Fruit fly (Drosophila melanogaster) whole organism, embryonic: ENCODE data around the gene CheB38b.
A peak's percentile ranks its signal among the peaks of the same experiment; 100 is the strongest.

Experiments used
- CG10267 ChIP-seq: fragments of 200-800 bp; sonication (Bioruptor generic); optimal IDR thresholded peaks from 2 replicates; lab custom pipeline; 2018; ENCODE audit warnings: missing biosample characterization, mild to moderate bottlenecking, missing genetic modification characterization, moderate library complexity
- CG10959 ChIP-seq: fragments of 200-800 bp; sonication (Bioruptor generic); IDR thresholded peaks from 2 replicates; pipeline ENCODE4 v1.3.6; 2022; ENCODE audit warnings: missing biosample characterization, missing genetic modification characterization
- CG12104 ChIP-seq: fragments of 200-800 bp; sonication (Bioruptor generic); optimal IDR thresholded peaks from 3 replicates; lab custom pipeline; 2016; ENCODE audit warnings: missing biosample characterization, missing genetic modification characterization
- CG13424 ChIP-seq: fragments of 200-800 bp; sonication (Bioruptor generic); optimal IDR thresholded peaks from 2 replicates; lab custom pipeline; 2019; ENCODE audit warnings: missing biosample characterization, mild to moderate bottlenecking, missing genetic modification characterization, moderate library complexity
- CG13894 ChIP-seq: fragments of 200-800 bp; sonication (Bioruptor generic); optimal IDR thresholded peaks from 3 replicates; lab custom pipeline; 2018; ENCODE audit warnings: missing biosample characterization, mild to moderate bottlenecking, missing genetic modification characterization, moderate library complexity
- CG14710 ChIP-seq: fragments of 200-800 bp; sonication (Bioruptor generic); optimal IDR thresholded peaks from 3 replicates; lab custom pipeline; 2019; ENCODE audit warnings: missing biosample characterization, mild to moderate bottlenecking, missing genetic modification characterization, moderate library complexity
- CG15269 ChIP-seq: fragments of 200-800 bp; sonication (Bioruptor generic); optimal IDR thresholded peaks from 2 replicates; lab custom pipeline; 2018; ENCODE audit warnings: missing biosample characterization, mild to moderate bottlenecking, missing genetic modification characterization, moderate library complexity
- CG15479 ChIP-seq: fragments of 200-800 bp; sonication (Bioruptor generic); optimal IDR thresholded peaks from 3 replicates; lab custom pipeline; 2019; ENCODE audit warnings: missing biosample characterization, mild to moderate bottlenecking, missing genetic modification characterization, moderate library complexity
- CG3407 ChIP-seq: fragments of 200-800 bp; sonication (Bioruptor generic); optimal IDR thresholded peaks from 2 replicates; lab custom pipeline; 2018; ENCODE audit warnings: missing biosample characterization, mild to moderate bottlenecking, missing genetic modification characterization
- CG3726 ChIP-seq: fragments of 200-800 bp; sonication (Bioruptor generic); IDR thresholded peaks from 3 replicates; pipeline ENCODE4, ENCODE4 v1.3.6; 2022; ENCODE audit warnings: missing biosample characterization, missing genetic modification characterization
- CG4404 ChIP-seq: fragments of 200-800 bp; sonication (Bioruptor generic); IDR thresholded peaks from 2 replicates; pipeline ENCODE4 v1.3.6; 2022; ENCODE audit warnings: missing biosample characterization, missing genetic modification characterization
- CG6654 ChIP-seq: fragments of 200-800 bp; sonication (Bioruptor generic); optimal IDR thresholded peaks from 2 replicates; lab custom pipeline; 2017; ENCODE audit warnings: missing biosample characterization, mild to moderate bottlenecking, missing genetic modification characterization
- CG6689 ChIP-seq: fragments of 200-800 bp; sonication (Bioruptor generic); IDR thresholded peaks from 2 replicates; pipeline ENCODE4 v1.3.6; 2022; ENCODE audit warnings: missing biosample characterization, missing genetic modification characterization
- CG7745 ChIP-seq: fragments of 200-800 bp; sonication (Bioruptor generic); optimal IDR thresholded peaks from 2 replicates; lab custom pipeline; 2018; ENCODE audit warnings: missing biosample characterization, mild to moderate bottlenecking, missing genetic modification characterization, moderate library complexity
- CG7839 ChIP-seq: fragments of 200-800 bp; sonication (Bioruptor generic); optimal IDR thresholded peaks from 3 replicates; lab custom pipeline; 2018; ENCODE audit warnings: missing biosample characterization, mild to moderate bottlenecking, missing genetic modification characterization, moderate library complexity
- CG8089 ChIP-seq: fragments of 200-800 bp; sonication (Bioruptor generic); optimal IDR thresholded peaks from 3 replicates; lab custom pipeline; 2016; ENCODE audit warnings: missing biosample characterization, missing genetic modification characterization
- H15 ChIP-seq: fragments of 200-800 bp; sonication (Bioruptor generic); IDR thresholded peaks from 3 replicates; pipeline ENCODE4 v1.3.6; 2022; ENCODE audit warnings: missing biosample characterization, missing genetic modification characterization
- HHEX ChIP-seq: fragments of 200-800 bp; sonication (Bioruptor generic); optimal IDR thresholded peaks from 3 replicates; lab custom pipeline; 2017; ENCODE audit warnings: missing biosample characterization, mild to moderate bottlenecking, missing genetic modification characterization, missing genetic modification reagents
- Hey ChIP-seq: fragments of 200-800 bp; sonication (Bioruptor generic); optimal IDR thresholded peaks from 3 replicates; lab custom pipeline; 2018; ENCODE audit warnings: missing biosample characterization, mild to moderate bottlenecking, missing genetic modification characterization
- Hr51 ChIP-seq, 2 experiments: fragments of 200-800 bp; sonication (Bioruptor generic); optimal IDR thresholded peaks; 2 replicates in 1 of 2; 3 replicates in 1 of 2; lab custom pipeline; 2016 to 2018; ENCODE audit warnings: missing biosample characterization in 2 of 2, missing genetic modification characterization in 2 of 2, mild to moderate bottlenecking in 1 of 2, moderate library complexity in 1 of 2
- Lhr ChIP-seq: fragments of 200-800 bp; sonication (Bioruptor generic); optimal IDR thresholded peaks from 3 replicates; lab custom pipeline; 2017; ENCODE audit warnings: mild to moderate bottlenecking, missing biosample characterization, missing genetic modification reagents, missing genetic modification characterization
- Mad ChIP-seq: fragments of 200-800 bp; sonication (Bioruptor generic); optimal IDR thresholded peaks from 2 replicates; lab custom pipeline; 2016; ENCODE audit warnings: missing biosample characterization, missing genetic modification characterization
- Oaz ChIP-seq: fragments of 200-800 bp; sonication (Bioruptor generic); IDR thresholded peaks from 2 replicates; pipeline ENCODE4 v1.3.6; 2022; ENCODE audit warnings: missing biosample characterization, missing genetic modification characterization
- Optix ChIP-seq: fragments of 200-800 bp; sonication (Bioruptor generic); IDR thresholded peaks from 3 replicates; pipeline ENCODE4 v1.3.6; 2022; ENCODE audit warnings: missing biosample characterization, missing genetic modification characterization
- Sin3A ChIP-seq: fragments of >200 bp; optimal IDR thresholded peaks from 2 replicates; lab custom pipeline; 2018
- abd-A ChIP-seq: fragments of 200-800 bp; sonication (Bioruptor generic); optimal IDR thresholded peaks from 3 replicates; lab custom pipeline; 2019; ENCODE audit warnings: missing biosample characterization, mild to moderate bottlenecking, missing genetic modification characterization, moderate library complexity
- aop ChIP-seq: fragments of 200-800 bp; sonication (Bioruptor generic); IDR thresholded peaks from 2 replicates; pipeline ENCODE4 v1.3.6; 2022; ENCODE audit warnings: missing biosample characterization, missing genetic modification characterization
- ase ChIP-seq: fragments of 200-800 bp; sonication (Bioruptor generic); IDR thresholded peaks from 3 replicates; pipeline ENCODE4 v1.3.6; 2022; ENCODE audit warnings: missing biosample characterization, missing genetic modification characterization
- bab2 ChIP-seq: fragments of 200-800 bp; sonication (Bioruptor generic); optimal IDR thresholded peaks from 2 replicates; lab custom pipeline; 2016; ENCODE audit warnings: missing biosample characterization, missing genetic modification characterization
- cg ChIP-seq: fragments of 200-800 bp; sonication (Bioruptor generic); optimal IDR thresholded peaks from 3 replicates; lab custom pipeline; 2019; ENCODE audit warnings: missing biosample characterization, mild to moderate bottlenecking, missing genetic modification characterization, moderate library complexity
- dimm ChIP-seq: fragments of 200-800 bp; sonication (Bioruptor generic); IDR thresholded peaks from 2 replicates; pipeline ENCODE4 v1.3.6; 2022; ENCODE audit warnings: missing biosample characterization, missing genetic modification characterization
- esg ChIP-seq: fragments of 200-800 bp; sonication (Bioruptor generic); conservative IDR thresholded peaks from 2 replicates; pipeline ENCODE4 v1.3.6; 2022; ENCODE audit warnings: missing biosample characterization, missing genetic modification characterization
- exex ChIP-seq: fragments of 200-800 bp; sonication (Bioruptor generic); optimal IDR thresholded peaks from 4 replicates; lab custom pipeline; 2018; ENCODE audit warnings: missing biosample characterization, mild to moderate bottlenecking, missing genetic modification characterization, moderate library complexity
- gce ChIP-seq: fragments of 200-800 bp; sonication (Bioruptor generic); IDR thresholded peaks from 3 replicates; pipeline ENCODE4 v1.3.6; 2022; ENCODE audit warnings: missing biosample characterization, missing genetic modification characterization
- gro ChIP-seq: fragments of 200-800 bp; sonication (Bioruptor generic); optimal IDR thresholded peaks from 2 replicates; lab custom pipeline; 2016; ENCODE audit warnings: missing biosample characterization, missing genetic modification characterization
- hb ChIP-seq: fragments of 200-800 bp; sonication (Bioruptor generic); IDR thresholded peaks from 3 replicates; pipeline ENCODE4 v1.3.6; 2022; ENCODE audit warnings: missing biosample characterization, missing genetic modification characterization; ENCODE audit not compliant: partially characterized antibody
- jigr1 ChIP-seq: fragments of 200-800 bp; sonication (Bioruptor generic); IDR thresholded peaks from 3 replicates; pipeline ENCODE4 v1.3.6; 2022; ENCODE audit warnings: missing biosample characterization, missing genetic modification characterization
- lab ChIP-seq: fragments of 200-800 bp; sonication (Bioruptor generic); optimal IDR thresholded peaks from 3 replicates; lab custom pipeline; 2017; ENCODE audit warnings: missing biosample characterization, missing genetic modification characterization, mild to moderate bottlenecking, moderate library complexity, missing genetic modification reagents
- ro ChIP-seq: fragments of 200-800 bp; sonication (Bioruptor generic); IDR thresholded peaks from 2 replicates; pipeline ENCODE4 v1.3.6; 2022; ENCODE audit warnings: missing biosample characterization, missing genetic modification characterization
- sd ChIP-seq: fragments of 200-800 bp; sonication (Bioruptor generic); optimal IDR thresholded peaks from 3 replicates; lab custom pipeline; 2018; ENCODE audit warnings: missing biosample characterization, mild to moderate bottlenecking, missing genetic modification characterization, moderate library complexity
- slbo ChIP-seq: fragments of 200-800 bp; sonication (Bioruptor generic); IDR thresholded peaks from 2 replicates; pipeline ENCODE4 v1.3.6; 2022; ENCODE audit warnings: missing biosample characterization, missing genetic modification characterization
- slou ChIP-seq: fragments of 200-800 bp; sonication (Bioruptor generic); optimal IDR thresholded peaks from 3 replicates; lab custom pipeline; 2016; ENCODE audit warnings: missing biosample characterization, missing genetic modification characterization
- sob ChIP-seq: fragments of 200-800 bp; sonication (Bioruptor generic); IDR thresholded peaks from 2 replicates; pipeline ENCODE4 v1.3.6; 2022; ENCODE audit warnings: missing biosample characterization, missing genetic modification characterization
- tap ChIP-seq: fragments of 200-800 bp; optimal IDR thresholded peaks from 3 replicates; lab custom pipeline; 2019; ENCODE audit warnings: missing biosample characterization, mild to moderate bottlenecking, missing genetic modification characterization, moderate library complexity
- trem ChIP-seq: fragments of 200-800 bp; optimal IDR thresholded peaks from 3 replicates; lab custom pipeline; 2019; ENCODE audit warnings: missing biosample characterization, mild to moderate bottlenecking, missing genetic modification characterization, moderate library complexity
- tup ChIP-seq: fragments of 200-800 bp; sonication (Bioruptor generic); optimal IDR thresholded peaks from 2 replicates; lab custom pipeline; 2016; ENCODE audit warnings: missing biosample characterization, mild to moderate bottlenecking, missing genetic modification characterization, moderate library complexity
- usp ChIP-seq: fragments of >200 bp; optimal IDR thresholded peaks from 2 replicates; lab custom pipeline; 2017; ENCODE audit warnings: missing biosample characterization, missing genetic modification characterization
- z ChIP-seq: fragments of 200-800 bp; sonication (Bioruptor generic); IDR thresholded peaks from 3 replicates; pipeline ENCODE4 v1.3.6; 2022; ENCODE audit warnings: missing biosample characterization, missing genetic modification characterization
- zen ChIP-seq: fragments of 200-800 bp; sonication (Bioruptor generic); optimal IDR thresholded peaks from 3 replicates; lab custom pipeline; 2018; ENCODE audit warnings: missing biosample characterization, mild to moderate bottlenecking, missing genetic modification characterization, moderate library complexity
- zen2 ChIP-seq: fragments of 200-800 bp; sonication (Bioruptor generic); IDR thresholded peaks from 3 replicates; pipeline ENCODE4 v1.3.6; 2022; ENCODE audit warnings: missing biosample characterization, missing genetic modification characterization; ENCODE audit not compliant: partially characterized antibody

The CheB38b gene

DNA sequence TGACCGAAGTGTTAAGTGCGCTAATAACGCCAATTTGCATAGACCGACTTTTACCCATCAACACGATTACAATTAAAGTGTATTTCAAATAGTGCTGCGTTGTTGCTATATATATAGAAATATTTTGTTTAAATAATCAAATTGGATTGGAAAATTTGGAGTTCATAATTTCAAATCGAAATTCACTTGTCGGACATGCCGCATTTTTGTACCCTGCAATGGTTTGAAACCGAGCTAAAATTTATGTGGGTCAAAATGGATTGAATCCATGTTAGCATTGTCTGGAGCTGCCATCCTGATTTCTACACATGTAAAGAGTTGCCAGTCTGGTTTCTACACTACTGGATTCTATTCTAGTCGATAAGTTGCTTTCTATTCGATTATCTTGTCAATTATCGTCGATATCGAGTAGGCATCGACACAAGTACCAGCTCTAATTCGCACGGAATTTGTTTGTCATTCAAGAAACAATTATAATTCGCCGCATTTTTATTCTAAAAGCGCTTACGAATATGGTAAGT is 29.7 kb downstream of the CheB38b start, which contains the start of gene Pomp (continued):
- TF ChIP-seq Mad (GFP tag; lab: Kevin White, UChicago) (peak; percentile 52), lab (GFP tag; lab: Kevin White, UChicago) (peak; percentile 93), z (GFP tag; lab: Robert Waterston, UW) (no peak), gro (GFP tag; lab: Kevin White, UChicago) (peak; percentile 68), CG15269 (tag; lab: Kevin White, UChicago) (peak; percentile 85), tup (GFP tag; lab: Kevin White, UChicago) (peak; percentile 72), CG6654 (GFP tag; lab: Kevin White, UChicago) (peak; percentile 57), aop (GFP tag; lab: Robert Waterston, UW) (0 out of 2 replicates have a peak, but pooled peaks have one; percentile 62), Oaz (peak; percentile 61), CG14710 (tag; lab: Kevin White, UChicago) (peak; percentile 84), bab2 (peak; percentile 64), abd-A (no peak), slou (GFP tag; lab: Kevin White, UChicago) (peak; percentile 81), Hr51 (GFP tag; optimal IDR thresholded peaks at IDR 0.05; lab: Kevin White, UChicago) (peak; percentile 64 to 87), jigr1 (GFP tag; lab: Robert Waterston, UW) (no peak; the same call in 2 of the 3 replicates), slbo (peak; percentile 90), cg (GFP tag; lab: Kevin White, UChicago) (no peak), CG6689 (GFP tag; lab: Robert Waterston, UW) (peak; percentile 88), exex (tag; lab: Kevin White, UChicago) (peak; percentile 60), Hey (no peak), HHEX (GFP tag; lab: Kevin White, UChicago) (peak; percentile 87), gce (GFP tag; lab: Robert Waterston, UW) (peak; percentile 83), zen (tag; lab: Kevin White, UChicago) (peak; percentile 86), CG7745 (tag; lab: Kevin White, UChicago) (no peak), CG13424 (tag; lab: Kevin White, UChicago) (peak; percentile 71), dimm (GFP tag; lab: Robert Waterston, UW) (peak; percentile 70; the same call in 1 of the 2 replicates), ro (GFP tag; lab: Robert Waterston, UW) (peak; percentile 66), usp (GFP tag; lab: Kevin White, UChicago) (no peak), sd (peak; percentile 90), CG4404 (GFP tag; lab: Robert Waterston, UW) (peak; percentile 78), CG10267 (tag; lab: Kevin White, UChicago) (peak; percentile 86), CG8089 (GFP tag; lab: Kevin White, UChicago) (peak; percentile 0), trem (peak; percentile 93), CG10959 (GFP tag; lab: Robert Waterston, UW) (peak; percentile 71), CG3407 (GFP tag; lab: Kevin White, UChicago) (peak; percentile 66), ase (GFP tag; lab: Robert Waterston, UW) (peak; percentile 86), sob (GFP tag; lab: Robert Waterston, UW) (peak; percentile 94), Optix (GFP tag; lab: Robert Waterston, UW) (peak; percentile 67; the same call in 1 of the 3 replicates), CG15479 (GFP tag; lab: Kevin White, UChicago) (no peak), zen2 (peak; percentile 26; the same call in 1 of the 3 replicates), CG12104 (GFP tag; lab: Kevin White, UChicago) (peak; percentile 70), tap (tag; lab: Kevin White, UChicago) (peak; percentile 85), H15 (peak; percentile 89), Lhr (GFP tag; lab: Kevin White, UChicago) (peak; percentile 96), CG3726 (GFP tag; lab: Robert Waterston, UW) (peak; percentile 78), hb (peak; percentile 63; the same call in 2 of the 3 replicates), Sin3A (lab: Kevin White, UChicago) (no peak), CG13894 (tag; lab: Kevin White, UChicago) (peak; percentile 81), CG7839 (peak; percentile 88), esg (GFP tag; lab: Robert Waterston, UW) (peak; percentile 88)
